Worm (Caenorhabditis elegans) whole organism, early embryonic: ENCODE measurements around the gene mfsd-12.

Experiments
- F13C5.2 ChIP-seq: sonication (generic microtip); optimal IDR thresholded peaks from 2 replicates; lab custom pipeline; 2017; ENCODE audit warnings: mild to moderate bottlenecking, missing genetic modification characterization, inconsistent platforms, missing compliant biosample characterization
- aly-1 ChIP-seq: sonication (generic microtip); optimal IDR thresholded peaks from 2 replicates; lab custom pipeline; 2016; ENCODE audit warnings: missing genetic modification characterization, missing compliant biosample characterization
- ama-1 ChIP-seq: fragments of 150-350 bp; optimal IDR thresholded peaks from 2 replicates; lab custom pipeline; 2014
- ceh-36 ChIP-seq: sonication (generic microtip); optimal IDR thresholded peaks from 2 replicates; lab custom pipeline; 2016; ENCODE audit warnings: missing genetic modification characterization, inconsistent platforms, missing compliant biosample characterization
- flt-1 ChIP-seq: fragments of 200-800 bp; sonication (Bioruptor generic); IDR thresholded peaks from 2 replicates; pipeline ENCODE4 v1.3.6; 2022; ENCODE audit warnings: missing genetic modification characterization, missing compliant biosample characterization
- hmbx-1 ChIP-seq: sonication (generic microtip); optimal IDR thresholded peaks from 2 replicates; lab custom pipeline; 2016; ENCODE audit warnings: mild to moderate bottlenecking, missing genetic modification characterization, missing compliant biosample characterization
- hmg-4 ChIP-seq: fragments of 200-800 bp; sonication (Bioruptor generic); optimal IDR thresholded peaks from 2 replicates; lab custom pipeline; 2018; ENCODE audit warnings: mild to moderate bottlenecking, missing genetic modification characterization, missing compliant biosample characterization
- pes-1 ChIP-seq: fragments of 200-800 bp; sonication (Bioruptor generic); IDR thresholded peaks from 2 replicates; pipeline ENCODE4 v1.3.6; 2022; ENCODE audit warnings: missing genetic modification reagents, missing genetic modification characterization, missing compliant biosample characterization
- scrt-1 ChIP-seq: fragments of 200-800 bp; sonication (Bioruptor generic); IDR thresholded peaks from 2 replicates; pipeline ENCODE4 v1.3.6; 2022; ENCODE audit warnings: missing genetic modification characterization, missing compliant biosample characterization
- sea-1 ChIP-seq: fragments of 200-800 bp; sonication (Bioruptor generic); conservative IDR thresholded peaks from 2 replicates; pipeline ENCODE4 v1.3.6; 2022; ENCODE audit warnings: missing genetic modification characterization, missing compliant biosample characterization
- tbx-11 ChIP-seq: fragments of 200-800 bp; sonication (Bioruptor generic); IDR thresholded peaks from 2 replicates; pipeline ENCODE4 v1.3.6; 2022; ENCODE audit warnings: missing genetic modification characterization, missing compliant biosample characterization
- tbx-37 ChIP-seq: fragments of 200-800 bp; sonication (Bioruptor generic); conservative IDR thresholded peaks from 2 replicates; pipeline ENCODE4 v1.3.6; 2022; ENCODE audit warnings: missing genetic modification reagents, missing genetic modification characterization, missing compliant biosample characterization
- tra-4 ChIP-seq: sonication (generic microtip); optimal IDR thresholded peaks from 2 replicates; lab custom pipeline; 2017; ENCODE audit warnings: missing genetic modification characterization, missing compliant biosample characterization

DNA sequence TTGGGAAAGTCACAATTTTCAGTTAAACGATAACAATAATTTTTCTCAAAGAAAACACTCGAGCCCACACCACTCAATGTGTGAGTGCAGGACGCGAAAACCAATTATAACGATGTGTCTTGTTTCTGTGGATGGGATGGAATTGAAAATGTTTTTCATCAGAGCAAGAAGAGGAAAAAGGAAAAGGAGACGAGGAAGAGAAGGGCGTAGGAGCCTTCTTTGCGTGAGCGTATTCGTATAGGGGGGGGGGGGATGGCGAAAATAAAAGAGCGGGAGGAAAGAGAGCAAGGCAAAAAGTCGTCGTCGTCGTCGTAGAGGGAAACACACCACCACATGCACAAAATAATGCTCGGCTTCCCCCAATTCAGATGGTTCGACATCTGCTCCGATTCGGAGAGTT is 47.9 kb upstream of the mfsd-12 start:
- TF ChIP-seq hmg-4 (GFP tag; lab: Kevin White, UChicago) = peak; percentile 37
- TF ChIP-seq ceh-36 (tag; lab: Kevin White, UChicago) = no peak
- no peak for TF ChIP-seq tbx-37 (GFP tag; lab: Robert Waterston, UW)
- TF ChIP-seq ama-1 (lab: Kevin White, UChicago) = no peak
- TF ChIP-seq sea-1 = no peak
- TF ChIP-seq flt-1 (GFP tag; lab: Robert Waterston, UW) = no peak
- TF ChIP-seq scrt-1 (GFP tag; lab: Robert Waterston, UW) = no peak
- peak; percentile 48 for TF ChIP-seq aly-1 (tag; lab: Kevin White, UChicago)
- no peak for TF ChIP-seq pes-1
- no peak for TF ChIP-seq tbx-11 (GFP tag; lab: Robert Waterston, UW)
- TF ChIP-seq hmbx-1 (tag; lab: Kevin White, UChicago) = no peak
- TF ChIP-seq tra-4 (tag; lab: Kevin White, UChicago) = no peak
- TF ChIP-seq F13C5.2 (tag; lab: Kevin White, UChicago) = no peak
